Worm (Caenorhabditis elegans) whole organism, early embryonic: Measurements from ENCODE around the gene Y69A2AR.28.

Source experiments
- ama-1 ChIP-seq: fragments of 150-350 bp; optimal IDR thresholded peaks from 2 replicates; lab custom pipeline; 2014
- pes-1 ChIP-seq: fragments of 200-800 bp; sonication (Bioruptor generic); IDR thresholded peaks from 2 replicates; pipeline ENCODE4 v1.3.6; 2022; ENCODE audit warnings: missing genetic modification reagents, missing genetic modification characterization, missing compliant biosample characterization

DNA sequence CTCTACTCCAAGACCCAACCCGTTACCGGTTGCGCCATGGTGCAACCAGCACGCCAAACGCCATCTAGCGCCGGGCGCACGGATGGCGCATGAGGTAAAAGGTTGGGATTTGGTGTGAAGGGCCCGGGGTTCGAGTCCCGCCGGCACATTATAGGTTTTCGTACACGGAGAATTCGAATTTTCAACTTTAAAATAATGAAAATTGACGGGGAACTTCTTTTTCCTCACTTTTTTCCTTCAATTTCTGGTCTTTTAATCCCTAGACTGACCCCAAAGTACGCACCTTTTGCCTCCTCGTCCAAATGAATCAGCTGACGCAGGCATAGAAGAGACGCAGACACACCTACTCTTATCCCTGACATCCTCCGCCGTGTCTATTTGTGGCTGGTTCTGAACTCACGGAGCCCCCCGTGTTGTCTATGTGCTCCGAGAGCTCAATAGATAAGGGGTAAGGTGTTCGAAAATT lies 9.3 kb downstream of the Y69A2AR.28 start:
- TF ChIP-seq ama-1 (lab: Kevin White, UChicago) (no peak), pes-1 (no peak)
